Worm (Caenorhabditis elegans) whole organism, late embryonic: Measurements from ENCODE around the gene Y39B6A.30.

Experiments
- C38D4.7 ChIP-seq: fragments of 200-800 bp; sonication (Bioruptor generic); optimal IDR thresholded peaks from 2 replicates; lab custom pipeline; 2018; ENCODE audit warnings: mild to moderate bottlenecking, missing genetic modification characterization, moderate library complexity, missing compliant biosample characterization
- F13H6.1 ChIP-seq: sonication (generic microtip); optimal IDR thresholded peaks from 2 replicates; lab custom pipeline; 2016; ENCODE audit warnings: missing genetic modification characterization, missing compliant biosample characterization
- K09A11.1 ChIP-seq: sonication (generic microtip); optimal IDR thresholded peaks from 2 replicates; lab custom pipeline; 2017; ENCODE audit warnings: antibody characterized with exemption, mild to moderate bottlenecking, missing genetic modification characterization, missing compliant biosample characterization; ENCODE audit not compliant: insufficient read depth
- Y22D7AL.16 ChIP-seq: sonication (generic microtip); optimal IDR thresholded peaks from 2 replicates; lab custom pipeline; 2016; ENCODE audit warnings: missing genetic modification characterization, missing compliant biosample characterization
- ama-1 ChIP-seq: fragments of 150-350 bp; optimal IDR thresholded peaks from 2 replicates; lab custom pipeline; 2014
- ceh-19 ChIP-seq: fragments of 200-800 bp; sonication (Bioruptor generic); optimal IDR thresholded peaks from 2 replicates; lab custom pipeline; 2018; ENCODE audit warnings: mild to moderate bottlenecking, missing genetic modification characterization, missing compliant biosample characterization
- ceh-2 ChIP-seq: sonication (generic microtip); optimal IDR thresholded peaks from 2 replicates; lab custom pipeline; 2016; ENCODE audit warnings: missing genotype, missing genetic modification characterization, missing compliant biosample characterization
- ceh-24 ChIP-seq: sonication (generic microtip); optimal IDR thresholded peaks from 2 replicates; lab custom pipeline; 2016; ENCODE audit warnings: mild to moderate bottlenecking, missing genetic modification characterization, missing compliant biosample characterization
- ceh-30 ChIP-seq: fragments of 150-350 bp; optimal IDR thresholded peaks from 2 replicates; lab custom pipeline; 2014; ENCODE audit warnings: missing biosample characterization, missing genetic modification characterization
- ceh-34 ChIP-seq: sonication (generic microtip); optimal IDR thresholded peaks from 2 replicates; lab custom pipeline; 2016; ENCODE audit warnings: mild to moderate bottlenecking, missing genetic modification characterization, missing compliant biosample characterization
- ceh-45 ChIP-seq: fragments of 200-800 bp; sonication (Bioruptor generic); IDR thresholded peaks from 2 replicates; pipeline ENCODE4 v1.3.6; 2022; ENCODE audit warnings: missing genetic modification reagents, missing genetic modification characterization, missing compliant biosample characterization
- ceh-48 ChIP-seq: sonication (generic microtip); optimal IDR thresholded peaks from 2 replicates; lab custom pipeline; 2016; ENCODE audit warnings: missing genetic modification characterization, inconsistent platforms, missing compliant biosample characterization
- ceh-6 ChIP-seq: fragments of 200-800 bp; sonication (Bioruptor generic); optimal IDR thresholded peaks from 2 replicates; lab custom pipeline; 2018; ENCODE audit warnings: mild to moderate bottlenecking, missing genetic modification characterization, missing compliant biosample characterization
- ceh-9 ChIP-seq: sonication (generic microtip); optimal IDR thresholded peaks from 2 replicates; lab custom pipeline; 2016; ENCODE audit warnings: mild to moderate bottlenecking, missing genetic modification characterization, inconsistent platforms, missing compliant biosample characterization
- dmd-4 ChIP-seq: sonication (generic microtip); optimal IDR thresholded peaks from 2 replicates; lab custom pipeline; 2016; ENCODE audit warnings: borderline replicate concordance, missing genetic modification characterization, missing compliant biosample characterization
- elt-4 ChIP-seq: sonication (generic microtip); optimal IDR thresholded peaks from 2 replicates; lab custom pipeline; 2016; ENCODE audit warnings: missing genetic modification characterization, missing compliant biosample characterization
- eyg-1 ChIP-seq: sonication (generic microtip); optimal IDR thresholded peaks from 2 replicates; lab custom pipeline; 2016; ENCODE audit warnings: missing genotype, missing genetic modification characterization, missing compliant biosample characterization
- fax-1 ChIP-seq: sonication (generic microtip); optimal IDR thresholded peaks from 2 replicates; lab custom pipeline; 2016; ENCODE audit warnings: missing genotype, missing genetic modification characterization, missing compliant biosample characterization
- fkh-10 ChIP-seq: fragments of 150-350 bp; optimal IDR thresholded peaks from 2 replicates; lab custom pipeline; 2014; ENCODE audit warnings: missing biosample characterization, missing genetic modification reagents, missing genetic modification characterization
- hlh-13 ChIP-seq: fragments of 200-800 bp; sonication (Bioruptor generic); optimal IDR thresholded peaks from 2 replicates; lab custom pipeline; 2018; ENCODE audit warnings: mild to moderate bottlenecking, missing genetic modification characterization, missing compliant biosample characterization
- hlh-15 ChIP-seq: sonication (generic microtip); optimal IDR thresholded peaks from 2 replicates; lab custom pipeline; 2016; ENCODE audit warnings: missing genetic modification characterization, missing compliant biosample characterization
- lin-11 ChIP-seq: fragments of 200-800 bp; sonication (Bioruptor generic); optimal IDR thresholded peaks from 2 replicates; lab custom pipeline; 2018; ENCODE audit warnings: mild to moderate bottlenecking, missing genetic modification characterization, missing compliant biosample characterization
- nfya-1 ChIP-seq: sonication (generic microtip); optimal IDR thresholded peaks from 2 replicates; lab custom pipeline; 2017; ENCODE audit warnings: missing genetic modification characterization, mild to moderate bottlenecking, missing compliant biosample characterization, antibody characterized with exemption, moderate library complexity
- nhr-11 ChIP-seq: fragments of 150-350 bp; optimal IDR thresholded peaks from 2 replicates; lab custom pipeline; 2014; ENCODE audit warnings: missing biosample characterization, missing genetic modification characterization
- nhr-232 ChIP-seq: sonication (generic microtip); optimal IDR thresholded peaks from 2 replicates; lab custom pipeline; 2016; ENCODE audit warnings: missing genetic modification characterization, missing compliant biosample characterization
- odd-2 ChIP-seq: sonication (generic microtip); optimal IDR thresholded peaks from 2 replicates; lab custom pipeline; 2017; ENCODE audit warnings: antibody characterized with exemption, mild to moderate bottlenecking, missing genetic modification characterization, missing compliant biosample characterization
- pax-1 ChIP-seq: fragments of 150-350 bp; optimal IDR thresholded peaks from 2 replicates; lab custom pipeline; 2014; ENCODE audit warnings: missing biosample characterization, missing genetic modification characterization
- ref-2 ChIP-seq: sonication (generic microtip); optimal IDR thresholded peaks from 2 replicates; lab custom pipeline; 2016; ENCODE audit warnings: missing genetic modification characterization, missing compliant biosample characterization
- tbx-2 ChIP-seq: sonication (generic microtip); optimal IDR thresholded peaks from 2 replicates; lab custom pipeline; 2016; ENCODE audit warnings: missing genetic modification characterization, missing compliant biosample characterization
- unc-42 ChIP-seq: sonication (generic microtip); optimal IDR thresholded peaks from 2 replicates; lab custom pipeline; 2016; ENCODE audit warnings: missing genotype, missing genetic modification characterization, missing compliant biosample characterization
- unc-55 ChIP-seq: sonication (generic microtip); optimal IDR thresholded peaks from 2 replicates; lab custom pipeline; 2017; ENCODE audit warnings: missing biosample characterization, missing genetic modification reagents, missing genetic modification characterization
- zip-5 ChIP-seq: sonication (generic microtip); optimal IDR thresholded peaks from 2 replicates; lab custom pipeline; 2016; ENCODE audit warnings: missing genetic modification characterization, missing compliant biosample characterization
- ztf-16 ChIP-seq: sonication (generic microtip); optimal IDR thresholded peaks from 2 replicates; lab custom pipeline; 2017; ENCODE audit warnings: missing genetic modification characterization, missing compliant biosample characterization

Gene Y39B6A.30

DNA sequence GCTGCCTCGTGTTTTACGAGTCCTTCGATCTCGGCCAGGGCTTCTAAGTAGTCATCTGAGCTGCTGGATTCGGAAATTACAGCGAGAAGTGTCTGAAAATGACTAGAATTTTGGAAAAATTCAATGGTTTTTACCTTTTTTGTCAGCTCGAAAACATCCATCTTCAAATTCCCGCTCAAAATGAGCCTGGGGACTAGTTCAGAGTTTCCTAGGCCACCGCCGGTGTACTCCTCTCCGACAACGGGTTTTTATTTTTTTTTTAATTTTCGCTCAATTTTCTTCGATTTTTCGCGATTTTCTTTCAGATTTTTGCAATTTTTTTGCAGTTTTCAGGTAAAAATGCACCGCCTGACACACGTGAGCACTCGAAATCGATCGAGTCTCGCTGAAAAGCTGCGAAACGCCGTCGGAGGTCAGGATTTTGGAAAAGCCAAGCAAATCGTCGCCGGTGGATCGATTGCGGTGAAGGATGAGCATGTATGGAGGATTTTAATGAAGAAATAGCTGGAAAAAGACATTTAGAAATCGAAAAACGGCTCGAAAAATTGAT, 33.3 kb upstream of the Y39B6A.30 start, which contains the start of the genes mrps-35 and sws-1 (continued):
- no peak for TF ChIP-seq ceh-9 (tag; lab: Kevin White, UChicago)
- no peak for TF ChIP-seq nhr-232 (tag; lab: Kevin White, UChicago)
- TF ChIP-seq pax-1 (tag; lab: Kevin White, UChicago), result no peak
- no peak for TF ChIP-seq nhr-11
- TF ChIP-seq ceh-48 (tag; lab: Kevin White, UChicago), result no peak
- no peak for TF ChIP-seq ceh-24 (tag; lab: Kevin White, UChicago)
- TF ChIP-seq ztf-16 (tag; lab: Kevin White, UChicago), result peak; percentile 53
- TF ChIP-seq zip-5 (tag; lab: Kevin White, UChicago), result peak; percentile 82
- TF ChIP-seq ceh-2 (tag; lab: Kevin White, UChicago), result peak; percentile 94
- peak; percentile 2 for TF ChIP-seq eyg-1 (tag; lab: Kevin White, UChicago)
- no peak for TF ChIP-seq C38D4.7 (GFP tag; lab: Kevin White, UChicago)
- peak; percentile 38 for TF ChIP-seq ceh-34 (tag; lab: Kevin White, UChicago)
- TF ChIP-seq tbx-2 (tag; lab: Kevin White, UChicago), result peak; percentile 78
- no peak for TF ChIP-seq hlh-15 (tag; lab: Kevin White, UChicago)
- no peak for TF ChIP-seq unc-55 (GFP tag; lab: Kevin White, UChicago)
- no peak for TF ChIP-seq fkh-10 (GFP tag; lab: Kevin White, UChicago)
- TF ChIP-seq ceh-30 (tag; lab: Kevin White, UChicago), result no peak
- TF ChIP-seq nfya-1 (tag; lab: Kevin White, UChicago), result peak; percentile 18
- TF ChIP-seq ceh-6, result no peak
- TF ChIP-seq odd-2, result no peak
- TF ChIP-seq ceh-19 (GFP tag; lab: Kevin White, UChicago), result no peak
- TF ChIP-seq Y22D7AL.16 (tag; lab: Kevin White, UChicago), result no peak
- TF ChIP-seq elt-4 (tag; lab: Kevin White, UChicago), result no peak
- TF ChIP-seq fax-1 (tag; lab: Kevin White, UChicago), result peak; percentile 67
- peak; percentile 13 for TF ChIP-seq dmd-4
- no peak for TF ChIP-seq lin-11 (tag; lab: Kevin White, UChicago)
- no peak for TF ChIP-seq ceh-45 (GFP tag; lab: Robert Waterston, UW)
- peak; percentile 33 for TF ChIP-seq unc-42 (tag; lab: Kevin White, UChicago)
- TF ChIP-seq ref-2 (tag; lab: Kevin White, UChicago), result peak; percentile 92

- TF ChIP-seq hlh-13 (GFP tag; lab: Kevin White, UChicago) (no peak), Y22D7AL.16 (tag; lab: Kevin White, UChicago) (no peak), K09A11.1 (tag; lab: Kevin White, UChicago) (no peak), nfya-1 (tag; lab: Kevin White, UChicago) (no peak), nhr-232 (tag; lab: Kevin White, UChicago) (no peak), ceh-48 (tag; lab: Kevin White, UChicago) (no peak)
- TF ChIP-seq, all 69 proteins: peak for 0
Observed at ce11 chrV:18981736-18982135, 32.6 kb upstream of the Y39B6A.30 start.

DNA sequence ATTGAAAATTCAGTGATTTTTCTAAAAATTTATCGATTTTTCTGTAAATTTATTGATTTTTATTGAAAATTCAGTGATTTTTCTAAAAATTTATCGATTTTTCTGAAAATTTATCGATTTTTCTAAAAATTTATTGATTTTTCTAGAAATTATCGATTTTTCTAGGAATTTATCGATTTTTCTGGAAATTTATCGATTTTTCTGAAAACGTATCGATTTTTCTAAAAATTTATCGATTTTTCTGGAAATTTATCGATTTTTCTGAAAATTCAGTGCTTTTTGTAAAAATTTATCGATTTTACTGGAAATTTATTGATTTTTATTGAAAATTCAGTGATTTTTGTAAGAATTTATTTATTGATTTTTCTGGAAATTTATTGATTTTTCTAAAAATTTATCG, 29.7 kb upstream of the Y39B6A.30 start:
- TF ChIP-seq ceh-48 (tag; lab: Kevin White, UChicago), result peak; percentile 68

DNA sequence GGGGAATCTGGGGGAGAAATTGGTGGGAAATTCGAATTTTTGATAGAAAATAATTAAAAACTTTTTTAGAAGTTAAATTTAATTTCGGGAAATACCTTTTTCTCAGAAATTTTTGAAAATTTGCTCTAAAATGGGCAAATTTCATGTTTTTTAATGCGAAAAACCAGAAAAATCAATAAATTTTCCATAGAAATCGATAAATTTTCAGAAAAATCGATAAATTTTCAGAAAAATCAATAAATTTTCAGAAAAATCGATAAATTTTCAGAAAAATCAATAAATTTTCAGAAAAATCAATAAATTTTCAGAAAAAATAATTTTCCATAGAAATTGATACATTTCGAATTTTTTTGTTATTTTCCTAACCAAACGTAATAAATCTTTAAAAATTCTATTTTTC, 28.3 kb upstream of the Y39B6A.30 start:
- TF ChIP-seq ceh-48 (tag; lab: Kevin White, UChicago), result peak; percentile 28
- no peak for TF ChIP-seq F13H6.1 (tag; lab: Kevin White, UChicago)
- no peak for TF ChIP-seq ceh-34 (tag; lab: Kevin White, UChicago)
- TF ChIP-seq ama-1 (lab: Kevin White, UChicago), result no peak
